Worm (Caenorhabditis elegans): ENCODE measurements around the gene hlh-3.

hlh-3 gene

ce11 chrII:9056215-9056819 is 30.1 kb upstream of the hlh-3 start (continued):
- TF ChIP-seq ztf-26 (tag; optimal IDR thresholded peaks at IDR 0.05) (no peak), rec-8 (tag; optimal IDR thresholded peaks at IDR 0.05) (peak; percentile 42 to 62), F57C9.4 (tag; optimal IDR thresholded peaks at IDR 0.05) (no peak), ets-4 (GFP tag; optimal IDR thresholded peaks at IDR 0.05) (no peak), die-1 (tag; optimal IDR thresholded peaks at IDR 0.05) (peak; percentile 55), ceh-100 (GFP tag; IDR thresholded peaks at IDR 0.05) (peak; percentile 60; the same call in 1 of the 2 replicates), mxl-1 (tag; optimal IDR thresholded peaks at IDR 0.05) (no peak), him-1 (tag; optimal IDR thresholded peaks at IDR 0.05) (peak; percentile 36), B0035.1 (tag; optimal IDR thresholded peaks at IDR 0.05) (peak; percentile 13), rpc-1 (optimal IDR thresholded peaks at IDR 0.05) (no peak), rpc-1 (tag; optimal IDR thresholded peaks at IDR 0.05) (no peak), F49E8.2 (tag; optimal IDR thresholded peaks at IDR 0.05; ENCODE audit: insufficient read depth) (peak; percentile 87), Y56A3A.18 (GFP tag; IDR thresholded peaks at IDR 0.05) (peak; percentile 81; the same call in 1 of the 2 replicates), tbp1 (GFP tag; optimal IDR thresholded peaks at IDR 0.05) (peak; percentile 60), sdz-38 (tag; optimal IDR thresholded peaks at IDR 0.05) (no peak), B0019.2 (GFP tag; conservative IDR thresholded peaks at IDR 0.05) (no peak), snpc-4 (GFP tag; optimal IDR thresholded peaks at IDR 0.05) (peak; percentile 41), snpc-4 (tag; optimal IDR thresholded peaks at IDR 0.05) (peak in 2 of 4 experiments; percentile 24 to 57), efl-1 (GFP tag; optimal IDR thresholded peaks at IDR 0.05) (no peak), attf-5 (GFP tag; optimal IDR thresholded peaks at IDR 0.05) (peak; percentile 34), dpff-1 (tag; optimal IDR thresholded peaks at IDR 0.05) (no peak), lin-35 (GFP tag; optimal IDR thresholded peaks at IDR 0.05) (peak in 1 of 3 experiments; percentile 43), fkh-3 (tag; optimal IDR thresholded peaks at IDR 0.05) (no peak), athp-1 (tag; optimal IDR thresholded peaks at IDR 0.05) (peak; percentile 81), lin-26 (GFP tag; IDR thresholded peaks at IDR 0.05) (peak; percentile 87), D2030.7 (GFP tag; IDR thresholded peaks at IDR 0.05) (peak; percentile 60; the same call in 1 of the 2 replicates), snpc-1.3 (tag; optimal IDR thresholded peaks at IDR 0.05; ENCODE audit: insufficient read depth) (peak; percentile 74), egl-44 (GFP tag; IDR thresholded peaks at IDR 0.05) (peak; percentile 55; the same call in 1 of the 2 replicates), K11D2.4 (GFP tag; IDR thresholded peaks at IDR 0.05) (no peak), hrde-1 (tag; optimal IDR thresholded peaks at IDR 0.05; ENCODE audit: borderline replicate concordance) (peak; percentile 94), aptf-2 (GFP tag; conservative IDR thresholded peaks at IDR 0.05) (no peak), repo-1 (tag; optimal IDR thresholded peaks at IDR 0.05) (peak; percentile 7), zim-3 (tag; optimal IDR thresholded peaks at IDR 0.05) (peak; percentile 33), ceh-58 (GFP tag; IDR thresholded peaks at IDR 0.05) (0 out of 2 replicates have a peak, but pooled peaks have one; percentile 18), snpc-3.4 (tag; optimal IDR thresholded peaks at IDR 0.05) (peak; percentile 80), nhr-179 (tag; optimal IDR thresholded peaks at IDR 0.05) (no peak), F10E7.11 (tag; optimal IDR thresholded peaks at IDR 0.05) (no peak), lin-54 (GFP tag; optimal IDR thresholded peaks at IDR 0.05) (peak; percentile 87), unc-62 (GFP tag; optimal IDR thresholded peaks at IDR 0.05) (no peak), hmg-1.2 (GFP tag; IDR thresholded peaks at IDR 0.05) (peak; percentile 41; the same call in 1 of the 2 replicates)
